Worm (Caenorhabditis elegans) whole organism, mixed stage, embryonic: Measurements from ENCODE around the gene F23F1.6.
A peak's percentile ranks its signal among the peaks of the same experiment; 100 is the strongest.

ENCODE experiments used
- M03D4.4 ChIP-seq: sonication (generic microtip); optimal IDR thresholded peaks from 2 replicates; lab custom pipeline; 2017; ENCODE audit warnings: mild to moderate bottlenecking, missing genetic modification characterization, missing compliant biosample characterization
- bed-3 ChIP-seq: fragments of 200-800 bp; sonication (Bioruptor generic); optimal IDR thresholded peaks from 3 replicates; lab custom pipeline; 2018; ENCODE audit warnings: mild to moderate bottlenecking, missing genetic modification characterization, moderate library complexity, missing compliant biosample characterization
- blmp-1 ChIP-seq: fragments of 150-350 bp; optimal IDR thresholded peaks from 2 replicates; lab custom pipeline; 2014; ENCODE audit warnings: missing biosample characterization, missing genetic modification characterization
- ceh-39 ChIP-seq: fragments of 150-350 bp; optimal IDR thresholded peaks from 2 replicates; lab custom pipeline; 2014; ENCODE audit warnings: missing biosample characterization, missing genetic modification characterization
- ceh-43 ChIP-seq: fragments of 200-800 bp; sonication (Bioruptor generic); optimal IDR thresholded peaks from 2 replicates; lab custom pipeline; 2018; ENCODE audit warnings: mild to moderate bottlenecking, missing genetic modification characterization, moderate library complexity, missing compliant biosample characterization
- ceh-83 ChIP-seq: fragments of 200-800 bp; sonication (Bioruptor generic); optimal IDR thresholded peaks from 2 replicates; lab custom pipeline; 2018; ENCODE audit warnings: mild to moderate bottlenecking, missing genetic modification characterization, missing compliant biosample characterization
- ces-1 ChIP-seq: fragments of 150-350 bp; optimal IDR thresholded peaks from 2 replicates; lab custom pipeline; 2014; ENCODE audit warnings: missing biosample characterization, missing genetic modification reagents, missing genetic modification characterization
- cnd-1 ChIP-seq: fragments of 200-800 bp; sonication (Bioruptor generic); optimal IDR thresholded peaks from 2 replicates; lab custom pipeline; 2018; ENCODE audit warnings: mild to moderate bottlenecking, missing genetic modification characterization, missing compliant biosample characterization
- drap-1 ChIP-seq: fragments of 200-800 bp; sonication (Bioruptor generic); optimal IDR thresholded peaks from 3 replicates; lab custom pipeline; 2018; ENCODE audit warnings: mild to moderate bottlenecking, missing genetic modification characterization, missing compliant biosample characterization
- elt-3 ChIP-seq: fragments of 150-350 bp; optimal IDR thresholded peaks from 2 replicates; lab custom pipeline; 2014; ENCODE audit warnings: missing biosample characterization, missing genetic modification characterization
- flh-1 ChIP-seq: fragments of 200-800 bp; sonication (Bioruptor generic); optimal IDR thresholded peaks from 2 replicates; lab custom pipeline; 2018; ENCODE audit warnings: mild to moderate bottlenecking, missing genetic modification characterization, moderate library complexity, missing compliant biosample characterization
- hlh-1 ChIP-seq: fragments of 150-350 bp; optimal IDR thresholded peaks from 2 replicates; lab custom pipeline; 2014; ENCODE audit warnings: missing biosample characterization, missing genetic modification reagents, missing genetic modification characterization
- lin-13 ChIP-seq: fragments of 150-350 bp; optimal IDR thresholded peaks from 2 replicates; lab custom pipeline; 2014; ENCODE audit warnings: missing biosample characterization, missing genetic modification characterization
- lin-32 ChIP-seq: fragments of 200-800 bp; sonication (Bioruptor generic); optimal IDR thresholded peaks from 2 replicates; lab custom pipeline; 2018; ENCODE audit warnings: mild to moderate bottlenecking, missing genetic modification characterization, missing compliant biosample characterization
- lsy-2 ChIP-seq: fragments of 150-350 bp; optimal IDR thresholded peaks from 2 replicates; lab custom pipeline; 2014; ENCODE audit warnings: missing biosample characterization, missing genetic modification characterization
- mab-5 ChIP-seq: fragments of 150-350 bp; optimal IDR thresholded peaks from 2 replicates; lab custom pipeline; 2014; ENCODE audit warnings: missing biosample characterization, missing genetic modification characterization
- mep-1 ChIP-seq: fragments of 150-350 bp; optimal IDR thresholded peaks from 2 replicates; lab custom pipeline; 2017; ENCODE audit warnings: missing biosample characterization, missing genetic modification reagents, missing genetic modification characterization, inconsistent platforms
- mls-2 ChIP-seq: sonication (generic microtip); optimal IDR thresholded peaks from 2 replicates; lab custom pipeline; 2016; ENCODE audit warnings: mild to moderate bottlenecking, missing genetic modification characterization, moderate library complexity, missing compliant biosample characterization
- nhr-12 ChIP-seq: fragments of 150-350 bp; optimal IDR thresholded peaks from 2 replicates; lab custom pipeline; 2014; ENCODE audit warnings: missing biosample characterization, missing genetic modification characterization
- nhr-2 ChIP-seq: fragments of 150-350 bp; optimal IDR thresholded peaks from 2 replicates; lab custom pipeline; 2014; ENCODE audit warnings: missing biosample characterization, missing genetic modification characterization
- nhr-237 ChIP-seq: fragments of 150-350 bp; optimal IDR thresholded peaks from 2 replicates; lab custom pipeline; 2014; ENCODE audit warnings: missing biosample characterization, missing genetic modification characterization
- nhr-28 ChIP-seq: fragments of 150-350 bp; optimal IDR thresholded peaks from 2 replicates; lab custom pipeline; 2014; ENCODE audit warnings: missing biosample characterization, missing genetic modification characterization
- pha-4 ChIP-seq: fragments of 150-350 bp; optimal IDR thresholded peaks from 2 replicates; lab custom pipeline; 2018; ENCODE audit warnings: missing biosample characterization, missing genetic modification reagents, missing genetic modification characterization
- snpc-4 ChIP-seq: fragments of 150-350 bp; optimal IDR thresholded peaks from 2 replicates; lab custom pipeline; 2014; ENCODE audit warnings: missing biosample characterization, missing genetic modification characterization
- sptf-1 ChIP-seq: sonication (generic microtip); optimal IDR thresholded peaks from 2 replicates; lab custom pipeline; 2017; ENCODE audit warnings: mild to moderate bottlenecking, missing genetic modification characterization, moderate library complexity, missing compliant biosample characterization
- tbx-8 ChIP-seq: fragments of 200-800 bp; sonication (Bioruptor generic); optimal IDR thresholded peaks from 2 replicates; lab custom pipeline; 2018; ENCODE audit warnings: mild to moderate bottlenecking, missing genetic modification characterization, moderate library complexity, missing compliant biosample characterization
- unc-120 ChIP-seq: sonication (generic microtip); optimal IDR thresholded peaks from 2 replicates; lab custom pipeline; 2017; ENCODE audit warnings: missing genetic modification characterization, missing compliant biosample characterization; ENCODE audit not compliant: poor library complexity, severe bottlenecking
- unc-39 ChIP-seq: fragments of 150-350 bp; optimal IDR thresholded peaks from 2 replicates; lab custom pipeline; 2014; ENCODE audit warnings: missing biosample characterization, missing genetic modification characterization
- unc-62 ChIP-seq: fragments of 150-350 bp; optimal IDR thresholded peaks from 2 replicates; lab custom pipeline; 2014; ENCODE audit warnings: missing biosample characterization, missing genetic modification reagents, missing genetic modification characterization
- zip-8 ChIP-seq: fragments of 150-350 bp; optimal IDR thresholded peaks from 2 replicates; lab custom pipeline; 2014; ENCODE audit warnings: missing biosample characterization, missing genetic modification characterization
- ztf-11 ChIP-seq: fragments of 150-350 bp; optimal IDR thresholded peaks from 2 replicates; lab custom pipeline; 2014; ENCODE audit warnings: missing biosample characterization, missing genetic modification characterization

F23F1.6 gene

DNA sequence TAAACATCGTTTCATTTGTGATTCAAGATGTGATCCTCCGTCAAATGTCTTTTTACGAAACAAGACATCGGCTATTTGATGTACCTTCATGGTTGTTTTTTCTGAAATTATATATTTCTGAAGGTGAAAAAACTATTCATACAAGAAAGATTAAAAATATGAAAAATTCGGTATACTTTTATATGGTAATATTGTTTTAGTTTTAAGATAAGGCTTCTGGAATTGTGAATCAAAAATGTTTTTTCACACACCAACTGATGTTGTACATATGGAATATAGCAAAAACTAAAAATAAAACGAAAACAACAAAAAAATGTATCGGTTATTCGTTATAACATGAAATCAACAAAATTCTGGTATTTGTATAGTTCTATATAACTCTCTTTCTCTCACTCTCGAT is at the start of gene F23F1.6:
TSS of gene F23F1.6 (minus strand) at position 101 of the 400 bp plus-strand sequence.
- no peak for TF ChIP-seq ceh-39 (tag; lab: Kevin White, UChicago)
- TF ChIP-seq M03D4.4 (tag; lab: Kevin White, UChicago), result no peak
- TF ChIP-seq drap-1 (GFP tag; lab: Kevin White, UChicago), result no peak
- TF ChIP-seq sptf-1 (tag; lab: Kevin White, UChicago), result no peak
- no peak for TF ChIP-seq snpc-4 (tag; lab: Kevin White, UChicago)
- TF ChIP-seq lsy-2 (tag; lab: Kevin White, UChicago), result no peak
- no peak for TF ChIP-seq hlh-1
- no peak for TF ChIP-seq mls-2 (tag; lab: Kevin White, UChicago)
- TF ChIP-seq ceh-83 (GFP tag; lab: Kevin White, UChicago), result no peak

- TF ChIP-seq zip-8 (tag; lab: Kevin White, UChicago) (peak; percentile 56), ces-1 (no peak), blmp-1 (tag; lab: Kevin White, UChicago) (no peak)
- TF ChIP-seq, all 35 proteins: peak for 1
Observed at ce11 chrII:86794-87193, 49.7 kb upstream of the F23F1.6 start.

DNA sequence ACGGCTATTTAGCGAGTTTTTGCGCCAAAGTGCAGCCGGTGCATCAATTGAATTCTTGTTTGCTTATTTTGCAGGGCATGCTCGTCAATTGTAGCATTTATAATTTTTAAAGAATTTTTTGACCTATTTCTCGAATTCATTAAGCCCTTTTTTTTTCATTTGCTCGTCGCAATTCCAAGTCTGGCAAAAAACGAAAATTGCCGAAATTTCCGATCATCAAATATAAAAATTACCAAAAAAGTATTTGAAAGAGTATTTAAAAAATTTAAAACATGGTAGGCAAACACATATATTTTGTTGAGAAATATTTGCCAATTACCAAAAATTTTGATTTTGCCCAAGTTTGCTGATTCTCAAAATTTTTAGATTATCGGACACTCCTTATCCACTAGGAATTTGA is 47.0 kb upstream of the F23F1.6 start, which contains the start of gene C50D2.6:
TSS of gene C50D2.6 (plus strand) at position 301 of the 400 bp plus-strand sequence.
- TF ChIP-seq bed-3 (GFP tag; lab: Kevin White, UChicago) (no peak), tbx-8 (GFP tag; lab: Kevin White, UChicago) (no peak), unc-62 (GFP tag; lab: Kevin White, UChicago) (no peak), drap-1 (GFP tag; lab: Kevin White, UChicago) (no peak), mab-5 (no peak), cnd-1 (no peak), lin-13 (no peak), snpc-4 (tag; lab: Kevin White, UChicago) (no peak), elt-3 (no peak), ceh-83 (GFP tag; lab: Kevin White, UChicago) (no peak), ztf-11 (tag; lab: Kevin White, UChicago) (no peak), ceh-43 (no peak), nhr-28 (no peak)

DNA sequence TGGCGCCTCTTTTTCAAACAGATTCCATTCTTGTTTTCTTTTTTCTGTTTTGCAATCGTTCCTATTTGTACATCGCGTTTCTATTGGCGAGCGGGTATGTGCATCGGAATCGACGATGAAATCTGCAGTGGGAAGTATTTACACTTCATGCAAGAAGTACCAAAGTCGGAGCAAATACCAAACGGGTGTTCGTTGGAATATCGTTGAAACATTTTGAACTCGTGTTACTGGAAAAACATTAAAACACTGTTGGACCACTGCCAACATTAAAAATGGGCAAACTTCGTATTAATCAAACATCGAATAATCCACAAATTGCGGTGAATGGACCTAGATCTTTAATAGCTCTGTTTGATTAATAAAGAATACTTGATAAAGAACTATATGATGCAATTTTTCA is 42.1 kb upstream of the F23F1.6 start, which contains the start of gene C23H3.9:
TSS of gene C23H3.9 (minus strand) at position 101 of the 400 bp plus-strand sequence.
- TF ChIP-seq unc-62 (GFP tag; lab: Kevin White, UChicago), result no peak
- TF ChIP-seq pha-4 (tag; lab: Kevin White, UChicago), result no peak
- no peak for TF ChIP-seq sptf-1 (tag; lab: Kevin White, UChicago)
- TF ChIP-seq unc-39 (tag; lab: Kevin White, UChicago), result no peak

DNA sequence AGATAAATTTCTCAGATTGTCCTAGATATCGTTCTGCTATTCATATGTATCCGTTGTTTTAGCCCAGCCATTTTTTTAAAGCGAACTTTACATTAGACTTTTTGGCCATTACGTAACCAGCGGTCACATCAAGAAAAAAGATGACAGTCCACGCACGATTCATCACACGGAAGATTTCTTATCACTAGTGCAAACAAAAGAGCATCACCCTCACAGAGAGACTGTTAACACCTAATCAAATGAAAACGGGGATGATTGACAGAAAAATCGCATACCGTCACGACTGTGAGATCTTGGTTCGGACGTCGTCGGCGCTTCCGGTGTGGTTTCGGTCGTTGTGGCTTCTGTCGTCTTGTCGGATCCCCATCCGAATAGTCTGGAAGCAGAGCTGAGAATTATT is 39.5 kb upstream of the F23F1.6 start:
- no peak for TF ChIP-seq cnd-1
- no peak for TF ChIP-seq M03D4.4 (tag; lab: Kevin White, UChicago)
- TF ChIP-seq nhr-2 (tag; lab: Kevin White, UChicago), result no peak
- no peak for TF ChIP-seq lsy-2 (tag; lab: Kevin White, UChicago)
- no peak for TF ChIP-seq tbx-8 (GFP tag; lab: Kevin White, UChicago)
- TF ChIP-seq ztf-11 (tag; lab: Kevin White, UChicago), result no peak
- no peak for TF ChIP-seq unc-120 (tag; lab: Kevin White, UChicago)
- no peak for TF ChIP-seq bed-3 (GFP tag; lab: Kevin White, UChicago)
- TF ChIP-seq lin-32, result no peak
- TF ChIP-seq pha-4 (tag; lab: Kevin White, UChicago), result no peak
- TF ChIP-seq elt-3, result no peak
- no peak for TF ChIP-seq ceh-39 (tag; lab: Kevin White, UChicago)
- TF ChIP-seq nhr-237 (tag; lab: Kevin White, UChicago), result no peak
- no peak for TF ChIP-seq mab-5
- TF ChIP-seq ceh-43, result no peak

ce11 chrII:75831-76230 is 38.7 kb upstream of the F23F1.6 start:
- no peak for TF ChIP-seq snpc-4 (tag; lab: Kevin White, UChicago)
- TF ChIP-seq cnd-1, result no peak
- no peak for TF ChIP-seq mab-5
- no peak for TF ChIP-seq mls-2 (tag; lab: Kevin White, UChicago)
- no peak for TF ChIP-seq hlh-1
- no peak for TF ChIP-seq pha-4 (tag; lab: Kevin White, UChicago)
- no peak for TF ChIP-seq ceh-43
- TF ChIP-seq unc-39 (tag; lab: Kevin White, UChicago), result no peak
- TF ChIP-seq sptf-1 (tag; lab: Kevin White, UChicago), result no peak
- TF ChIP-seq ceh-39 (tag; lab: Kevin White, UChicago), result no peak
- TF ChIP-seq nhr-12 (tag; lab: Kevin White, UChicago), result no peak
- no peak for TF ChIP-seq ztf-11 (tag; lab: Kevin White, UChicago)
- no peak for TF ChIP-seq mep-1 (tag; lab: Kevin White, UChicago)
- no peak for TF ChIP-seq flh-1 (GFP tag; lab: Kevin White, UChicago)
